Worm (Caenorhabditis elegans) whole organism, L3 larva: ENCODE measurements around the gene F10C2.5.

Source experiments
- R02D3.7 ChIP-seq: fragments of 150-350 bp; optimal IDR thresholded peaks from 2 replicates; lab custom pipeline; 2014; ENCODE audit warnings: missing biosample characterization, missing genetic modification characterization
- aly-2 ChIP-seq: fragments of 150-350 bp; optimal IDR thresholded peaks from 2 replicates; lab custom pipeline; 2014; ENCODE audit warnings: missing biosample characterization, missing genetic modification characterization
- ama-1 ChIP-seq: fragments of 150-350 bp; optimal IDR thresholded peaks from 2 replicates; lab custom pipeline; 2018
- ceh-28 ChIP-seq: fragments of 150-350 bp; optimal IDR thresholded peaks from 2 replicates; lab custom pipeline; 2014; ENCODE audit warnings: missing biosample characterization, missing genetic modification reagents, missing genetic modification characterization
- ceh-9 ChIP-seq: sonication (generic microtip); optimal IDR thresholded peaks from 2 replicates; lab custom pipeline; 2018; ENCODE audit warnings: missing biosample characterization, missing genetic modification characterization
- daf-12 ChIP-seq: fragments of 150-350 bp; optimal IDR thresholded peaks from 2 replicates; lab custom pipeline; 2014; ENCODE audit warnings: missing biosample characterization, missing genetic modification reagents, missing genetic modification characterization
- egl-27 ChIP-seq: sonication (generic microtip); optimal IDR thresholded peaks from 4 replicates; lab custom pipeline; 2017; ENCODE audit warnings: missing biosample characterization, missing genetic modification reagents, missing genetic modification characterization
- egl-5 ChIP-seq: fragments of 150-350 bp; optimal IDR thresholded peaks from 2 replicates; lab custom pipeline; 2017; ENCODE audit warnings: missing biosample characterization, missing genetic modification reagents, missing genetic modification characterization, inconsistent platforms
- elt-2 ChIP-seq: sonication (generic microtip); optimal IDR thresholded peaks from 2 replicates; lab custom pipeline; 2016; ENCODE audit warnings: missing genetic modification reagents, mild to moderate bottlenecking, missing genetic modification characterization, missing compliant biosample characterization
- elt-3 ChIP-seq, 3 experiments: fragments of 150-350 bp in 1 of 3; sonication (generic microtip) in 2 of 3; optimal IDR thresholded peaks; 2 replicates in 2 of 3; 4 replicates in 1 of 3; lab custom pipeline; 2014 to 2017; ENCODE audit warnings: missing biosample characterization in 3 of 3, missing genetic modification characterization in 3 of 3
- eor-1 ChIP-seq, 2 experiments: fragments of 150-350 bp; optimal IDR thresholded peaks; 2 replicates each; lab custom pipeline; 2014 to 2018; ENCODE audit warnings: missing biosample characterization in 2 of 2, missing genetic modification characterization in 2 of 2
- fkh-10 ChIP-seq: sonication (generic microtip); optimal IDR thresholded peaks from 2 replicates; lab custom pipeline; 2017; ENCODE audit warnings: missing biosample characterization, missing genetic modification reagents, missing genetic modification characterization
- fkh-2 ChIP-seq: fragments of 150-350 bp; optimal IDR thresholded peaks from 2 replicates; lab custom pipeline; 2014; ENCODE audit warnings: missing biosample characterization, missing genetic modification reagents, missing genetic modification characterization
- fos-1 ChIP-seq: fragments of 150-350 bp; optimal IDR thresholded peaks from 2 replicates; lab custom pipeline; 2014; ENCODE audit warnings: missing biosample characterization, missing genetic modification characterization
- hmg-11 ChIP-seq: sonication (generic microtip); optimal IDR thresholded peaks from 2 replicates; lab custom pipeline; 2016; ENCODE audit warnings: missing genetic modification characterization, missing compliant biosample characterization
- jun-1 ChIP-seq: fragments of 150-350 bp; optimal IDR thresholded peaks from 2 replicates; lab custom pipeline; 2014; ENCODE audit warnings: missing biosample characterization, missing genetic modification reagents, missing genetic modification characterization
- lin-15B ChIP-seq: fragments of 150-350 bp; optimal IDR thresholded peaks from 2 replicates; lab custom pipeline; 2014; ENCODE audit warnings: missing biosample characterization, missing genetic modification characterization
- lin-39 ChIP-seq: fragments of 150-350 bp; optimal IDR thresholded peaks from 2 replicates; lab custom pipeline; 2018; ENCODE audit warnings: missing biosample characterization, missing genetic modification reagents, missing genetic modification characterization
- lsy-12 ChIP-seq: sonication (generic microtip); optimal IDR thresholded peaks from 2 replicates; lab custom pipeline; 2016; ENCODE audit warnings: mild to moderate bottlenecking, missing genetic modification characterization, missing compliant biosample characterization
- mdl-1 ChIP-seq: fragments of 150-350 bp; optimal IDR thresholded peaks from 2 replicates; lab custom pipeline; 2014; ENCODE audit warnings: missing biosample characterization, missing genetic modification characterization
- mml-1 ChIP-seq: fragments of 150-350 bp; sonication (generic microtip); optimal IDR thresholded peaks from 3 replicates; lab custom pipeline; 2014; ENCODE audit warnings: missing biosample characterization, missing genetic modification characterization
- nfya-1 ChIP-seq: sonication (generic microtip); optimal IDR thresholded peaks from 2 replicates; lab custom pipeline; 2017; ENCODE audit warnings: missing genetic modification characterization, mild to moderate bottlenecking, missing compliant biosample characterization, antibody characterized with exemption, moderate library complexity; ENCODE audit not compliant: insufficient read depth
- nhr-11 ChIP-seq: fragments of 150-350 bp; optimal IDR thresholded peaks from 2 replicates; lab custom pipeline; 2014; ENCODE audit warnings: missing biosample characterization, missing genetic modification characterization
- nhr-12 ChIP-seq: fragments of 150-350 bp; optimal IDR thresholded peaks from 2 replicates; lab custom pipeline; 2014; ENCODE audit warnings: missing biosample characterization, missing genetic modification characterization
- nhr-23 ChIP-seq: fragments of 150-350 bp; optimal IDR thresholded peaks from 2 replicates; lab custom pipeline; 2014; ENCODE audit warnings: missing biosample characterization, missing genetic modification reagents, missing genetic modification characterization
- nhr-25 ChIP-seq: sonication (generic microtip); optimal IDR thresholded peaks from 2 replicates; lab custom pipeline; 2017; ENCODE audit warnings: missing biosample characterization, missing genetic modification characterization
- nhr-43 ChIP-seq: sonication (generic microtip); optimal IDR thresholded peaks from 2 replicates; lab custom pipeline; 2016; ENCODE audit warnings: mild to moderate bottlenecking, missing genetic modification characterization, missing compliant biosample characterization; ENCODE audit not compliant: poor library complexity, severe bottlenecking
- nhr-67 ChIP-seq: fragments of 150-350 bp; optimal IDR thresholded peaks from 2 replicates; lab custom pipeline; 2014; ENCODE audit warnings: missing biosample characterization, missing genetic modification characterization
- nhr-76 ChIP-seq: fragments of 150-350 bp; sonication (generic microtip); optimal IDR thresholded peaks from 5 replicates; lab custom pipeline; 2014; ENCODE audit warnings: missing biosample characterization, missing genetic modification characterization
- nhr-77 ChIP-seq: fragments of 150-350 bp; optimal IDR thresholded peaks from 2 replicates; lab custom pipeline; 2014; ENCODE audit warnings: missing biosample characterization, missing genetic modification characterization
- pha-4 ChIP-seq: fragments of 150-350 bp; optimal IDR thresholded peaks from 2 replicates; lab custom pipeline; 2014; ENCODE audit warnings: missing biosample characterization, missing genetic modification reagents, missing genetic modification characterization
- pqm-1 ChIP-seq: fragments of 150-350 bp; optimal IDR thresholded peaks from 2 replicates; lab custom pipeline; 2017; ENCODE audit warnings: missing biosample characterization, missing genetic modification characterization, inconsistent platforms
- skn-1 ChIP-seq: fragments of 150-350 bp; optimal IDR thresholded peaks from 2 replicates; lab custom pipeline; 2014; ENCODE audit warnings: missing biosample characterization, missing genetic modification characterization
- tbx-2 ChIP-seq: sonication (generic microtip); optimal IDR thresholded peaks from 2 replicates; lab custom pipeline; 2016; ENCODE audit warnings: mild to moderate bottlenecking, missing genetic modification characterization, missing compliant biosample characterization
- unc-62 ChIP-seq: fragments of 150-350 bp; sonication (generic microtip); optimal IDR thresholded peaks from 4 replicates; lab custom pipeline; 2014; ENCODE audit warnings: missing biosample characterization, missing genetic modification reagents, missing genetic modification characterization
- zag-1 ChIP-seq: fragments of 150-350 bp; optimal IDR thresholded peaks from 2 replicates; lab custom pipeline; 2014; ENCODE audit warnings: missing biosample characterization, missing genetic modification characterization
- ztf-11 ChIP-seq: fragments of 150-350 bp; optimal IDR thresholded peaks from 2 replicates; lab custom pipeline; 2014; ENCODE audit warnings: missing biosample characterization, missing genetic modification characterization
- ztf-4 ChIP-seq: fragments of 150-350 bp; optimal IDR thresholded peaks from 2 replicates; lab custom pipeline; 2014; ENCODE audit warnings: missing biosample characterization, missing genetic modification characterization

The F10C2.5 gene

ce11 chrV:12088773-12089172, 43.5 kb downstream of the F10C2.5 start, which contains the start of gene R07B7.12:
R07B7.12 (plus strand) TSS chrV:12089073.
- no peak for TF ChIP-seq nhr-25 (tag; lab: Kevin White, UChicago)
- no peak for TF ChIP-seq lin-39 (tag; lab: Kevin White, UChicago)
- TF ChIP-seq nhr-76 (tag; lab: Kevin White, UChicago): no peak
- TF ChIP-seq R02D3.7 (tag; lab: Kevin White, UChicago): no peak
- no peak for TF ChIP-seq mml-1
- TF ChIP-seq zag-1 (tag; lab: Kevin White, UChicago): no peak
- no peak for TF ChIP-seq nhr-77 (tag; lab: Kevin White, UChicago)
- no peak for TF ChIP-seq nhr-43 (tag; lab: Kevin White, UChicago)
- no peak for TF ChIP-seq nhr-67 (tag; lab: Kevin White, UChicago)
- TF ChIP-seq tbx-2 (tag; lab: Kevin White, UChicago): no peak
- TF ChIP-seq, all 47 proteins: peak for 0

ce11 chrV:12091759-12092158, 46.5 kb downstream of the F10C2.5 start, which contains the start of gene nhr-206:
nhr-206 (plus strand) TSS chrV:12092006.
- TF ChIP-seq pqm-1 (peak; percentile 70), ztf-11 (tag; lab: Kevin White, UChicago) (no peak), egl-27 (tag; lab: Kevin White, UChicago) (no peak), nhr-12 (tag; lab: Kevin White, UChicago) (no peak), elt-2 (tag; lab: Kevin White, UChicago) (peak; percentile 59), hmg-11 (tag; lab: Kevin White, UChicago) (no peak), lin-15B (tag; lab: Kevin White, UChicago) (no peak), R02D3.7 (tag; lab: Kevin White, UChicago) (no peak), pha-4 (tag; lab: Kevin White, UChicago) (peak; percentile 87), jun-1 (tag; lab: Kevin White, UChicago) (peak; percentile 53)

- TF ChIP-seq elt-2 (tag; lab: Kevin White, UChicago) (peak; percentile 16), elt-3 (tag; optimal IDR thresholded peaks at IDR 0.05; lab: Kevin White, UChicago) (no peak), pqm-1 (peak; percentile 52), R02D3.7 (tag; lab: Kevin White, UChicago) (no peak), nhr-25 (tag; lab: Kevin White, UChicago) (no peak)
Observed at ce11 chrV:12094030-12094429, 48.8 kb downstream of the F10C2.5 start, which contains the start of gene nhr-208. nhr-208 (plus strand) TSS chrV:12094317.

ce11 chrV:12095865-12096264, 50.6 kb downstream of the F10C2.5 start, which contains the start of gene nhr-207:
nhr-207 (plus strand) TSS chrV:12096146.
- TF ChIP-seq daf-12 (tag; lab: Kevin White, UChicago): no peak
- peak; percentile 8 for TF ChIP-seq jun-1 (tag; lab: Kevin White, UChicago)
- no peak for TF ChIP-seq ztf-11 (tag; lab: Kevin White, UChicago)
- TF ChIP-seq eor-1 (tag; optimal IDR thresholded peaks at IDR 0.05; lab: Kevin White, UChicago): no peak
- no peak for TF ChIP-seq lsy-12
- no peak for TF ChIP-seq ceh-28 (tag; lab: Kevin White, UChicago)
- no peak for TF ChIP-seq nhr-11
- peak; percentile 87 for TF ChIP-seq pha-4 (tag; lab: Kevin White, UChicago)
- no peak for TF ChIP-seq nhr-25 (tag; lab: Kevin White, UChicago)
- no peak for TF ChIP-seq lin-15B (tag; lab: Kevin White, UChicago)
- TF ChIP-seq skn-1 (tag; lab: Kevin White, UChicago): no peak
- TF ChIP-seq fos-1 (tag; lab: Kevin White, UChicago): no peak
- TF ChIP-seq fkh-2 (tag; lab: Kevin White, UChicago): no peak
- TF ChIP-seq ceh-9 (tag; lab: Kevin White, UChicago): no peak
- no peak for TF ChIP-seq nhr-77 (tag; lab: Kevin White, UChicago)
- TF ChIP-seq pqm-1: peak; percentile 89
- TF ChIP-seq elt-2 (tag; lab: Kevin White, UChicago): peak; percentile 26
- TF ChIP-seq egl-27 (tag; lab: Kevin White, UChicago): no peak
- no peak for TF ChIP-seq aly-2 (tag; lab: Kevin White, UChicago)
- TF ChIP-seq ama-1: no peak
- no peak for TF ChIP-seq fkh-10 (GFP tag; lab: Kevin White, UChicago)
- TF ChIP-seq unc-62 (GFP tag; lab: Kevin White, UChicago): no peak
- TF ChIP-seq egl-5 (tag; lab: Kevin White, UChicago): no peak
- no peak for TF ChIP-seq nhr-23
- TF ChIP-seq elt-3 (tag; optimal IDR thresholded peaks at IDR 0.05; lab: Kevin White, UChicago): no peak
- TF ChIP-seq nhr-12 (tag; lab: Kevin White, UChicago): no peak
- no peak for TF ChIP-seq mdl-1 (tag; lab: Kevin White, UChicago)
- no peak for TF ChIP-seq lin-39 (tag; lab: Kevin White, UChicago)
- no peak for TF ChIP-seq ztf-4 (tag; lab: Kevin White, UChicago)
- no peak for TF ChIP-seq mml-1
- TF ChIP-seq nfya-1 (tag; lab: Kevin White, UChicago): no peak
- no peak for TF ChIP-seq tbx-2 (tag; lab: Kevin White, UChicago)
- no peak for TF ChIP-seq zag-1 (tag; lab: Kevin White, UChicago)
